Worm (Caenorhabditis elegans) whole organism, L2 larva: ENCODE results near the gene snb-5.

Source experiments
- C34F6.9 ChIP-seq: fragments of 150-350 bp; optimal IDR thresholded peaks from 2 replicates; lab custom pipeline; 2014; ENCODE audit warnings: missing biosample characterization, missing genetic modification characterization
- F13H6.1 ChIP-seq: sonication (generic microtip); optimal IDR thresholded peaks from 2 replicates; lab custom pipeline; 2016; ENCODE audit warnings: missing genetic modification characterization, missing compliant biosample characterization
- R02D3.7 ChIP-seq: fragments of 150-350 bp; optimal IDR thresholded peaks from 2 replicates; lab custom pipeline; 2014; ENCODE audit warnings: missing biosample characterization, missing genetic modification characterization
- Y55F3AM.14 ChIP-seq: fragments of 200-800 bp; sonication (Bioruptor generic); optimal IDR thresholded peaks from 2 replicates; lab custom pipeline; 2018; ENCODE audit warnings: mild to moderate bottlenecking, missing genetic modification characterization, missing compliant biosample characterization
- ZK546.5 ChIP-seq: sonication (generic microtip); optimal IDR thresholded peaks from 2 replicates; lab custom pipeline; 2017; ENCODE audit warnings: missing biosample characterization, missing genetic modification characterization
- aly-2 ChIP-seq: fragments of 150-350 bp; optimal IDR thresholded peaks from 2 replicates; lab custom pipeline; 2014; ENCODE audit warnings: missing biosample characterization, missing genetic modification characterization
- ama-1 ChIP-seq: fragments of 150-350 bp; optimal IDR thresholded peaks from 2 replicates; lab custom pipeline; 2018; ENCODE audit warnings: inconsistent platforms
- ceh-16 ChIP-seq: fragments of 150-350 bp; optimal IDR thresholded peaks from 2 replicates; lab custom pipeline; 2014; ENCODE audit warnings: missing biosample characterization, missing genetic modification characterization
- ceh-82 ChIP-seq: fragments of 150-350 bp; optimal IDR thresholded peaks from 2 replicates; lab custom pipeline; 2014; ENCODE audit warnings: missing biosample characterization, missing genetic modification characterization
- crh-2 ChIP-seq: sonication (generic microtip); optimal IDR thresholded peaks from 2 replicates; lab custom pipeline; 2017; ENCODE audit warnings: missing biosample characterization, missing genetic modification characterization
- egl-27 ChIP-seq: sonication (generic microtip); optimal IDR thresholded peaks from 3 replicates; lab custom pipeline; 2017; ENCODE audit warnings: missing biosample characterization, missing genetic modification reagents, missing genetic modification characterization
- elt-1 ChIP-seq: fragments of 150-350 bp; optimal IDR thresholded peaks from 2 replicates; lab custom pipeline; 2014; ENCODE audit warnings: missing biosample characterization, missing genetic modification characterization
- elt-3 ChIP-seq: sonication (generic microtip); optimal IDR thresholded peaks from 2 replicates; lab custom pipeline; 2017; ENCODE audit warnings: missing biosample characterization, missing genetic modification characterization
- fos-1 ChIP-seq: fragments of 150-350 bp; optimal IDR thresholded peaks from 2 replicates; lab custom pipeline; 2014; ENCODE audit warnings: missing biosample characterization, missing genetic modification characterization
- lin-11 ChIP-seq: fragments of 150-350 bp; sonication (generic microtip); optimal IDR thresholded peaks from 2 replicates; lab custom pipeline; 2014; ENCODE audit warnings: missing biosample characterization, missing genetic modification characterization, inconsistent platforms, mixed read lengths
- lin-13 ChIP-seq: fragments of 150-350 bp; optimal IDR thresholded peaks from 2 replicates; lab custom pipeline; 2014; ENCODE audit warnings: missing biosample characterization, missing genetic modification reagents, missing genetic modification characterization
- lin-39 ChIP-seq: fragments of 150-350 bp; optimal IDR thresholded peaks from 2 replicates; lab custom pipeline; 2014; ENCODE audit warnings: missing biosample characterization, missing genetic modification reagents, missing genetic modification characterization
- lsy-2 ChIP-seq, 2 experiments: fragments of 150-350 bp in 1 of 2; sonication (generic microtip) in 1 of 2; optimal IDR thresholded peaks; 2 replicates each; lab custom pipeline; 2014 to 2017; ENCODE audit warnings: missing biosample characterization in 2 of 2, missing genetic modification characterization in 2 of 2
- mab-5 ChIP-seq: fragments of 150-350 bp; optimal IDR thresholded peaks from 2 replicates; lab custom pipeline; 2014; ENCODE audit warnings: missing biosample characterization, missing genetic modification characterization
- nhr-10 ChIP-seq: sonication (generic microtip); optimal IDR thresholded peaks from 2 replicates; lab custom pipeline; 2017; ENCODE audit warnings: missing biosample characterization, missing genetic modification characterization
- nhr-11 ChIP-seq: fragments of 150-350 bp; optimal IDR thresholded peaks from 2 replicates; lab custom pipeline; 2014; ENCODE audit warnings: missing biosample characterization, missing genetic modification characterization
- nhr-129 ChIP-seq: fragments of 150-350 bp; optimal IDR thresholded peaks from 2 replicates; lab custom pipeline; 2014; ENCODE audit warnings: missing biosample characterization, missing genetic modification characterization
- nhr-21 ChIP-seq: fragments of 150-350 bp; optimal IDR thresholded peaks from 2 replicates; lab custom pipeline; 2014; ENCODE audit warnings: missing biosample characterization, missing genetic modification characterization
- nhr-23 ChIP-seq: fragments of 150-350 bp; optimal IDR thresholded peaks from 2 replicates; lab custom pipeline; 2014; ENCODE audit warnings: missing biosample characterization, missing genetic modification reagents, missing genetic modification characterization
- nhr-25 ChIP-seq: fragments of 150-350 bp; sonication (generic microtip); optimal IDR thresholded peaks from 3 replicates; lab custom pipeline; 2014; ENCODE audit warnings: missing biosample characterization, missing genetic modification characterization
- nhr-6 ChIP-seq: fragments of 150-350 bp; optimal IDR thresholded peaks from 2 replicates; lab custom pipeline; 2014; ENCODE audit warnings: missing biosample characterization, missing genetic modification characterization
- nhr-77 ChIP-seq: fragments of 150-350 bp; optimal IDR thresholded peaks from 2 replicates; lab custom pipeline; 2014; ENCODE audit warnings: missing biosample characterization, missing genetic modification characterization
- sem-4 ChIP-seq: fragments of 150-350 bp; optimal IDR thresholded peaks from 2 replicates; lab custom pipeline; 2014; ENCODE audit warnings: missing biosample characterization, missing genetic modification reagents, missing genetic modification characterization
- sma-3 ChIP-seq: sonication (generic microtip); optimal IDR thresholded peaks from 2 replicates; lab custom pipeline; 2016; ENCODE audit warnings: missing genetic modification reagents, missing genetic modification characterization, missing compliant biosample characterization
- sma-9 ChIP-seq, 2 experiments: fragments of 150-350 bp in 1 of 2; sonication (generic microtip) in 1 of 2; optimal IDR thresholded peaks; 2 replicates each; lab custom pipeline; 2014 to 2016; ENCODE audit warnings: missing genetic modification characterization in 2 of 2, mild to moderate bottlenecking in 1 of 2, missing biosample characterization in 1 of 2, missing compliant biosample characterization in 1 of 2, missing genetic modification reagents in 1 of 2, moderate library complexity in 1 of 2
- snpc-4 ChIP-seq: fragments of 150-350 bp; optimal IDR thresholded peaks from 2 replicates; lab custom pipeline; 2014; ENCODE audit warnings: missing biosample characterization, missing genetic modification characterization
- unc-39 ChIP-seq: fragments of 150-350 bp; optimal IDR thresholded peaks from 2 replicates; lab custom pipeline; 2014; ENCODE audit warnings: missing biosample characterization, missing genetic modification characterization
- unc-55 ChIP-seq: fragments of 150-350 bp; sonication (generic microtip); optimal IDR thresholded peaks from 3 replicates; lab custom pipeline; 2014; ENCODE audit warnings: missing biosample characterization, missing genetic modification reagents, missing genetic modification characterization
- unc-62 ChIP-seq: fragments of 150-350 bp; optimal IDR thresholded peaks from 2 replicates; lab custom pipeline; 2014; ENCODE audit warnings: missing biosample characterization, missing genetic modification reagents, missing genetic modification characterization
- zag-1 ChIP-seq: fragments of 150-350 bp; optimal IDR thresholded peaks from 2 replicates; lab custom pipeline; 2014; ENCODE audit warnings: missing biosample characterization, missing genetic modification characterization
- ztf-11 ChIP-seq: sonication (generic microtip); optimal IDR thresholded peaks from 2 replicates; lab custom pipeline; 2017; ENCODE audit warnings: missing biosample characterization, missing genetic modification characterization

Gene snb-5

DNA sequence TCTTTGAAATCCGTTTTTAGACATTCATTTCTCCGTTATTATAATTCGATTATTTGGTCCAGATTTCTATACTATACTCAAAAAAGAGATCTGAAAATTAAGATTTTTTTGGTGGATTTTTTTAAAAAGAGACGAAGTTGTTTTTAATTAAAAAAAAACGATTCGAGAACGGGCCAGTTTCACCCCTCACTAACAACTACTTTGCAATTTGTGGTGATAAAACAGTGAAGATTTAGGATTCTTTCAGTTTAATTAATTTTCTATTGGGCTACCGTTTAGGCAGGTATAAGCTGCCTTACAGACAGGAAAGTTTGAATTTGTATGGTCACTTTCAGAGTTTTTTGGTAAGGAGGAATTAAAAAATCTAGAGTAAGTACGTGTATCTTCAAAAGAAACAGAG is 1.7 kb upstream of the snb-5 start, which contains the start of gene unc-36:
TSS of gene unc-36 (minus strand) at position 101 of the 400 bp plus-strand sequence.
- no peak for TF ChIP-seq Y55F3AM.14 (GFP tag; lab: Kevin White, UChicago)
- no peak for TF ChIP-seq sma-9 (GFP tag; optimal IDR thresholded peaks at IDR 0.05; lab: Kevin White, UChicago)
- TF ChIP-seq sma-9 (tag; optimal IDR thresholded peaks at IDR 0.05; lab: Kevin White, UChicago) = no peak
- no peak for TF ChIP-seq nhr-11 (tag; lab: Kevin White, UChicago)
- TF ChIP-seq nhr-6 = no peak
- no peak for TF ChIP-seq lin-39 (tag; lab: Kevin White, UChicago)
- no peak for TF ChIP-seq elt-1
- no peak for TF ChIP-seq nhr-77
- no peak for TF ChIP-seq egl-27 (tag; lab: Kevin White, UChicago)
- no peak for TF ChIP-seq unc-62 (GFP tag; lab: Kevin White, UChicago)
- no peak for TF ChIP-seq R02D3.7 (tag; lab: Kevin White, UChicago)
- TF ChIP-seq nhr-25 (tag; lab: Kevin White, UChicago) = no peak
- TF ChIP-seq lin-13 (GFP tag; lab: Kevin White, UChicago) = no peak
- no peak for TF ChIP-seq nhr-21
- TF ChIP-seq, all 48 proteins: peak for 0

DNA sequence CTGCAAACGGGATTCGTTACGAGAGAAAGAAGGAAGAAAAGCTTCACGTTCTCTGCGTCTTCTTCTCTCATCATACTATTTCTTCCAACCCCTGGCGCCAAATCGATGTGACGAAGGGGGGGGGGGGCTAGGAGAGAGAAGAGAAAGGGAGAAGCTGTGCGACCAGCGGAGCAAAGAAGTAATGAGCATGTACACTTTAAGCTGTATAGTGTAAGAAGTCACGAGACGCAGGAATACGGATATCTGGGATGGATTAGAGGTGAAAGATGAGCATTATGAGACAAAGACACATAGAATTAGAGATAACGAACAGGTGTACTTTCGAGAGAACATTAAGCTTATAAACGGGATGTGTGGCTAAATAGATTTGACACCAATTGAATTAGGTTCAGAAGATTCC is 1.1 kb upstream of the snb-5 start:
- TF ChIP-seq crh-2 (peak; percentile 49), nhr-129 (tag; lab: Kevin White, UChicago) (peak; percentile 46), nhr-11 (tag; lab: Kevin White, UChicago) (no peak), F13H6.1 (tag; lab: Kevin White, UChicago) (peak; percentile 77), lin-11 (tag; lab: Kevin White, UChicago) (peak; percentile 30), elt-1 (no peak), Y55F3AM.14 (GFP tag; lab: Kevin White, UChicago) (peak; percentile 43), unc-55 (GFP tag; lab: Kevin White, UChicago) (peak; percentile 83), lin-13 (GFP tag; lab: Kevin White, UChicago) (peak; percentile 23), ztf-11 (tag; lab: Kevin White, UChicago) (no peak), nhr-77 (no peak), zag-1 (tag; lab: Kevin White, UChicago) (peak; percentile 56), nhr-6 (no peak), sma-3 (GFP tag; lab: Kevin White, UChicago) (no peak), mab-5 (peak; percentile 33), sma-9 (GFP tag; optimal IDR thresholded peaks at IDR 0.05; lab: Kevin White, UChicago) (peak; percentile 41), sma-9 (tag; optimal IDR thresholded peaks at IDR 0.05; lab: Kevin White, UChicago) (no peak), C34F6.9 (tag; lab: Kevin White, UChicago) (peak; percentile 74), sem-4 (peak; percentile 41), lsy-2 (tag; optimal IDR thresholded peaks at IDR 0.05; lab: Kevin White, UChicago) (peak in 1 of 2 experiments; percentile 68)

DNA sequence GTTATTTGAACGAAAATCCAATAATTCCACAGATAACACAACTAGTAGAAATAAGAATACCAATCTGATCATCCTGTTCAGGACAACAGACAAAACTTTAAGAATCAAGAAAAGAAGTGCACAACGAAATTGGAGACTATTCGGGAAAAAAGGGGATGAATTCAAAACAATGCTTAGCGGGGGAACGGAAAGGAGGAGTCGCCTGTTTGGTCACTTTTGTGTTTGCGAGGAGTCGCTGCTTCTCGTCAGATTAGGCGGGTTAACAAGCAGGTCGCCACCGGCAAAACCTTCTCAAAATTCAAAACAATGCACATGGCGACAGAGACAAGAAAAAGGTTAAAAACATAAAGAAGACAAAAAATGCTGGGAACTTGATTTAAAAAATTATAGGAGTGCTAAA is 6.9 kb downstream of the snb-5 start, which contains the start of gene C30A5.10:
TSS of gene C30A5.10 (minus strand) at position 101 of the 400 bp plus-strand sequence.
- TF ChIP-seq ZK546.5 = no peak
- TF ChIP-seq ama-1 (lab: Kevin White, UChicago) = no peak
- TF ChIP-seq crh-2 = no peak
- TF ChIP-seq elt-3 (tag; lab: Kevin White, UChicago) = no peak
- TF ChIP-seq aly-2 (tag; lab: Kevin White, UChicago) = no peak
- no peak for TF ChIP-seq unc-39 (tag; lab: Kevin White, UChicago)

DNA sequence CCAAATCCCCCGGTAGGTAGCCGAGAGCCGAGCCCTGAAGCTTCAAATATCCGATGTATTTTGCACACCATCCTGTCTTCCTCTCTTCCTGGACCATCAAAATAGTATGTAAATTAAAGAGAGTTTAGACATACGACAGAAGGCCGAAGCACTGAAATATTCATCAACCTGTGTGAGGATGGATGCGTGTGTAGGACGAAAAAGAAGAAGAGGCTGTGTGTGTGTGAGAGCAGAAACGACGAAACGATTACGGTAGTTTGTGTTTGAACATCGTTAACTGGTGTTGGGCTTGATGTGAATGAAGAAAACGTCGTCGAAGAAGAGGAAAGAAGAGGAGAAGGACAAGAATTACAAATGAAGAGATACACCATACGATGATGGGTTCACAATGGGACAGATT is 8.7 kb downstream of the snb-5 start:
- peak; percentile 49 for TF ChIP-seq unc-55 (GFP tag; lab: Kevin White, UChicago)
- TF ChIP-seq ceh-82 (tag; lab: Kevin White, UChicago) = no peak
- no peak for TF ChIP-seq sem-4
- no peak for TF ChIP-seq fos-1
- no peak for TF ChIP-seq mab-5
- no peak for TF ChIP-seq nhr-11 (tag; lab: Kevin White, UChicago)
- TF ChIP-seq snpc-4 (tag; lab: Kevin White, UChicago) = no peak
- TF ChIP-seq unc-62 (GFP tag; lab: Kevin White, UChicago) = no peak
- TF ChIP-seq nhr-129 (tag; lab: Kevin White, UChicago) = peak; percentile 14
- TF ChIP-seq lsy-2 (tag; optimal IDR thresholded peaks at IDR 0.05; lab: Kevin White, UChicago) = peak in 1 of 2 experiments; percentile 54
- no peak for TF ChIP-seq nhr-77
- peak; percentile 17 for TF ChIP-seq C34F6.9 (tag; lab: Kevin White, UChicago)
- no peak for TF ChIP-seq crh-2
- TF ChIP-seq nhr-10 = no peak
- no peak for TF ChIP-seq elt-3 (tag; lab: Kevin White, UChicago)

DNA sequence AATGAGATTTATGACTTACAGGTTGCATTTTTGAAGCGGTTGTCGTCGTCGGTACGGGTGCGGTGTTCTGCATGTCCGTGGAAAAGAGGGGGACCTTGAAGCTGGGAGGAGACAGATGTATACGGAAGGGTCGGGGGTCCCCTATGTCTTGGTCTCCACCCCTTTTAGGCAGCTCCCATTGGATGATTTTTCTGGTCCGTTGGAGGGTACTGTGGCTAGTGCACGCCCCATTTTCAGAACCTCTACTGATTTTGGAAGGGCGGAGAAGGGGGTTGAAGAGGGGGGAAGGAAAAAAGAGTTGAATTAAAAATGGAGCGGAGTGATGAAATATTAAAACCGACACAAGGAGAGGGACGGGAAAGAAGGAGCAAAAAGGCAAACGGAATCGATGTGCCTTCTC is 13.4 kb downstream of the snb-5 start, which contains the start of gene unc-86:
TSS of gene unc-86 (minus strand) at position 113 of the 400 bp plus-strand sequence.
- TF ChIP-seq nhr-23 (tag; lab: Kevin White, UChicago) (no peak), aly-2 (tag; lab: Kevin White, UChicago) (no peak), nhr-11 (tag; lab: Kevin White, UChicago) (no peak), unc-39 (tag; lab: Kevin White, UChicago) (no peak), ceh-16 (tag; lab: Kevin White, UChicago) (no peak), zag-1 (tag; lab: Kevin White, UChicago) (no peak), nhr-129 (tag; lab: Kevin White, UChicago) (no peak), unc-55 (GFP tag; lab: Kevin White, UChicago) (peak; percentile 4), lin-39 (tag; lab: Kevin White, UChicago) (no peak)
